Worm (Caenorhabditis elegans) whole organism, L3 larva: ENCODE measurements around the gene F46G10.4.

Experiments used
- ceh-28 ChIP-seq: fragments of 150-350 bp; optimal IDR thresholded peaks from 2 replicates; lab custom pipeline; 2014; ENCODE audit warnings: missing biosample characterization, missing genetic modification reagents, missing genetic modification characterization
- nhr-12 ChIP-seq: fragments of 150-350 bp; optimal IDR thresholded peaks from 2 replicates; lab custom pipeline; 2014; ENCODE audit warnings: missing biosample characterization, missing genetic modification characterization
- snpc-4 ChIP-seq: fragments of 150-350 bp; optimal IDR thresholded peaks from 2 replicates; lab custom pipeline; 2014; ENCODE audit warnings: missing biosample characterization, missing genetic modification characterization

DNA sequence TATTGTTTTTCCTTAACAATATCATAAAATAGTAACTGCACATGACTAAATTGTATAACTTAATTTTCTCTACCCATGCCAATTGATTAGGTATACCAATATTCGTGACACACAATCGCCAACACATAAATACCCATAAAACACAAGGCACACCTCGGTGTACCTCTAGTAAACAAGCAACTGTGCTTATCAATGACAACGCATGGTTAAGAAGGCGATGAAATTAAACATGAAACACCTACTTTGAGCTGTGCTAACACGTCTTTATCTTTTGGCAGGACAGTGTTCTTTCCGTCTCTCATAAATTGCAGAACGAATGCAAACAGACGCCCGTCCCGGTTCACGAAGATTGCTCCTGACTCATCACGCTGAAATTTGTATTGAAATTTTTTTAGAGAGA is 23.1 kb upstream of the F46G10.4 start:
- no peak for TF ChIP-seq ceh-28 (tag; lab: Kevin White, UChicago)
- TF ChIP-seq snpc-4 (tag; lab: Kevin White, UChicago): no peak
- no peak for TF ChIP-seq nhr-12 (tag; lab: Kevin White, UChicago)
